Fruit fly (Drosophila melanogaster) whole organism, wandering third instar larva: ENCODE results near the gene Gbp3.

Source experiments
- psq ChIP-seq: fragments of 200-800 bp; sonication (Bioruptor generic); optimal IDR thresholded peaks from 3 replicates; lab custom pipeline; 2017; ENCODE audit warnings: missing biosample characterization, mild to moderate bottlenecking, missing genetic modification characterization, moderate library complexity
- woc ChIP-seq: sonication (Bioruptor generic); optimal IDR thresholded peaks from 2 replicates; lab custom pipeline; 2016; ENCODE audit warnings: missing biosample characterization, mild to moderate bottlenecking, missing genetic modification characterization

DNA sequence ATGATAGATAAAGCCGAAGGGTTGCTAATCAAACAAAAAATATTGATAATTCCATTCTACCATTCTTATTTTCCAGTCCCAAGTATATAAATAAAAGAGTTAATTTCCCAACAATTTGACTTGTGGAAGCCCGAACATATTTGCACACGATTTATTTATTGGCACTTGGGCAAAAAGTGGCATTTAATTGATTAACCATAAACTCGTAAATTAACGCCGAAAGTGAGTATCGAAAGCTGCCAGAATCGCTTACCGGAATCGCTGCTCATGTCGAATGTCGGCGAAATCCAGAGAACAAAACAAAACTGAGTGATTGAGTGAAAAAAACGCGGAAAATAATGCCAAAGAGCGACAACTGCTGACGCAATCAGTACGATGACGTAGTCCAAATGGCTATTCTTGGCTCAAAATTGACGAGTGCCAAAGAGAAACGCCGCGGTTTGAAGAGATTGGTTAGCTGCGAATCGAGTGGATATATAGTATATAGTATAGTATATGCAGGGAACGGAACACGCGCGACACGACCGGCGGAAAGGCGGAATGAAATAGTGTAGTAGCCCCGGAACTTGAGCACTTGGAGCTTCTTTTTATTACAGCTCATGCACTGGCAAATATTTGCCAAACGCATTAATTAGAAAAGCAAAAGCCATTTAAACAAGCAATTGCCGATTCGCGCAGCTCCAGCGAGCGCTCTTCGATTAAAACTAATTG lies 21.0 kb downstream of the Gbp3 start, which contains the start of gene Nha2:
- TF ChIP-seq psq (GFP tag; lab: Kevin White, UChicago) = no peak
- TF ChIP-seq woc = no peak
